Worm (Caenorhabditis elegans) whole organism, L4/young adult: ENCODE measurements around the gene C47D12.4.

Experiments
- W03F9.2 ChIP-seq: fragments of 150-350 bp; optimal IDR thresholded peaks from 2 replicates; lab custom pipeline; 2014; ENCODE audit warnings: missing biosample characterization, missing genetic modification characterization
- him-1 ChIP-seq: sonication (generic microtip); optimal IDR thresholded peaks from 2 replicates; lab custom pipeline; 2016; ENCODE audit warnings: missing genotype, missing genetic modification reagents, missing genetic modification characterization, missing compliant biosample characterization

DNA sequence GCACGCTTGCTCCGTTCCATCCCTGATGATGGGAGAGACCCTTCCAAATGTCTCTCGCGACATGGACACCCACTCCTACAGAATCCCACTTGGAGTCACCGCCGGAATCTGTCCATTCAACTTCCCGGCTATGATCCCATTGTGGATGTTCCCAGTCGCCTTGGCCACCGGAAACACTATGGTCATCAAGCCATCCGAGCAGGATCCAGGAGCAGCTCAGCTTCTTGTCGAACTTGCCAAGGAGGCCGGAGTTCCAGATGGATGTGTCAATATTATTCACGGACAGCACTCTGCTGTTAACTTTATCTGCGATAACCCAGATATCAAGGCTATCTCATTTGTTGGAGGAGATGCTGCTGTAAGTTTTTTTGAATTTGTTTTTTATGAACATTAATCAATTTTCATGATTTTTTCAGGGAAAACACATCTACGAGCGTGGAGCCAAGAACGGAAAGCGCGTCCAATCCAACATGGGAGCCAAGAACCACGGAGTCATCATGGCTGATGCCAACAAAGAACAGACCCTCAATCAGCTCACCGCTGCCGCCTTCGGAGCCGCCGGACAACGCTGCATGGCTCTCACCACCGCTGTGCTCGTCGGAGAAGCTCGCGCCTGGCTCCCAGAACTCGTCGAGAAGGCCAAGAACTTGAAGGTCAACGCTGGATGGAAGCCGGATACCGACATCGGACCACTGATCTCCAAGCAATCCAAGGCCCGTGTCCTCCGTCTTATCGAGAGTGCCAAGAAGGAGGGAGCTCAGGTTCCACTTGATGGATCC lies 48.4 kb downstream of the C47D12.4 start:
- no peak for TF ChIP-seq W03F9.2 (tag; lab: Kevin White, UChicago)
- TF ChIP-seq him-1 (tag; lab: Kevin White, UChicago), result no peak
